Worm (Caenorhabditis elegans): ENCODE results near the gene pgp-1.

The pgp-1 gene

ce11 chrIV:12605401-12605800, 6.4 kb upstream of the pgp-1 start, which contains the start of gene Y55D9A.2 (continued):
- TF ChIP-seq blmp-1 (tag; optimal IDR thresholded peaks at IDR 0.05) (no peak), skn-1 (tag; optimal IDR thresholded peaks at IDR 0.05) (peak; percentile 18), tbx-2 (tag; optimal IDR thresholded peaks at IDR 0.05) (peak; percentile 45), xbp-1 (tag; optimal IDR thresholded peaks at IDR 0.05) (peak; percentile 56), rnt-1 (tag; optimal IDR thresholded peaks at IDR 0.05) (no peak), jun-1 (tag; optimal IDR thresholded peaks at IDR 0.05) (no peak), hlh-4 (tag; optimal IDR thresholded peaks at IDR 0.05) (no peak), nhr-90 (tag; optimal IDR thresholded peaks at IDR 0.05; ENCODE audit: poor library complexity) (peak; percentile 46), zip-4 (GFP tag; optimal IDR thresholded peaks at IDR 0.05) (no peak), mab-9 (GFP tag; IDR thresholded peaks at IDR 0.05) (no peak), ceh-8 (GFP tag; optimal IDR thresholded peaks at IDR 0.05) (no peak), sox-4 (tag; optimal IDR thresholded peaks at IDR 0.05) (no peak), nhr-47 (tag; optimal IDR thresholded peaks at IDR 0.05) (no peak), fkh-10 (GFP tag; optimal IDR thresholded peaks at IDR 0.05) (no peak), nhr-77 (tag; optimal IDR thresholded peaks at IDR 0.05) (peak; percentile 18), lin-13 (GFP tag; optimal IDR thresholded peaks at IDR 0.05) (no peak), mdl-1 (tag; optimal IDR thresholded peaks at IDR 0.05) (no peak), nhr-19 (GFP tag; conservative IDR thresholded peaks at IDR 0.05) (no peak; the same call in 1 of the 2 replicates), lir-3 (tag; optimal IDR thresholded peaks at IDR 0.05; ENCODE audit: poor library complexity) (no peak), mef-2 (tag; optimal IDR thresholded peaks at IDR 0.05) (no peak), lin-14 (GFP tag; optimal IDR thresholded peaks at IDR 0.05) (peak; percentile 35), ces-1 (GFP tag; optimal IDR thresholded peaks at IDR 0.05) (no peak), nhr-76 (tag; optimal IDR thresholded peaks at IDR 0.05) (no peak), ceh-63 (GFP tag; optimal IDR thresholded peaks at IDR 0.05) (no peak), dpl-1 (GFP tag; optimal IDR thresholded peaks at IDR 0.05) (peak; percentile 19 to 62 (median 27)), sptf-1 (tag; optimal IDR thresholded peaks at IDR 0.05) (no peak), fkh-8 (tag; optimal IDR thresholded peaks at IDR 0.05) (no peak), nhr-85 (tag) (no peak), nhr-12 (tag; optimal IDR thresholded peaks at IDR 0.05) (no peak), ama-1 (optimal IDR thresholded peaks at IDR 0.05) (no peak), ceh-88 (GFP tag; IDR thresholded peaks at IDR 0.05) (no peak), pax-3 (tag; optimal IDR thresholded peaks at IDR 0.05) (no peak), Y116A8C.19 (tag; optimal IDR thresholded peaks at IDR 0.05; ENCODE audit: borderline replicate concordance) (no peak), ets-5 (GFP tag; IDR thresholded peaks at IDR 0.05) (no peak), fos-1 (tag; optimal IDR thresholded peaks at IDR 0.05) (no peak), F16B12.6 (tag; optimal IDR thresholded peaks at IDR 0.05) (peak; percentile 13), nhr-28 (tag; optimal IDR thresholded peaks at IDR 0.05) (no peak), ztf-4 (tag; optimal IDR thresholded peaks at IDR 0.05) (no peak), sup-37 (GFP tag; optimal IDR thresholded peaks at IDR 0.05) (no peak), isw-1 (GFP tag; IDR thresholded peaks at IDR 0.05) (no peak), snu-23 (GFP tag; optimal IDR thresholded peaks at IDR 0.05) (peak; percentile 64)

ce11 chrIV:12600941-12601340, 2.0 kb upstream of the pgp-1 start:
- TF ChIP-seq xbp-1 (tag; optimal IDR thresholded peaks at IDR 0.05), result no peak
- TF ChIP-seq elt-2 (tag; optimal IDR thresholded peaks at IDR 0.05), result peak; percentile 55
- TF ChIP-seq efl-1 (optimal IDR thresholded peaks at IDR 0.05), result no peak
- TF ChIP-seq efl-1 (GFP tag; optimal IDR thresholded peaks at IDR 0.05 in 1 of 2), result no peak
- TF ChIP-seq fkh-10 (GFP tag; optimal IDR thresholded peaks at IDR 0.05), result no peak
- no peak for TF ChIP-seq nhr-19 (GFP tag; conservative IDR thresholded peaks at IDR 0.05)
- TF ChIP-seq ztf-4 (tag; optimal IDR thresholded peaks at IDR 0.05), result no peak
- no peak for TF ChIP-seq alr-1 (tag; optimal IDR thresholded peaks at IDR 0.05; ENCODE audit: borderline replicate concordance)
- peak; percentile 7 for TF ChIP-seq nhr-20 (tag; optimal IDR thresholded peaks at IDR 0.05)
- peak; percentile 10 for TF ChIP-seq pqm-1 (tag; optimal IDR thresholded peaks at IDR 0.05)
- TF ChIP-seq lin-35 (GFP tag; optimal IDR thresholded peaks at IDR 0.05), result peak in 1 of 2 experiments; percentile 24
